Fruit fly (Drosophila melanogaster): ENCODE data around the gene CG43127.

The CG43127 gene

DNA sequence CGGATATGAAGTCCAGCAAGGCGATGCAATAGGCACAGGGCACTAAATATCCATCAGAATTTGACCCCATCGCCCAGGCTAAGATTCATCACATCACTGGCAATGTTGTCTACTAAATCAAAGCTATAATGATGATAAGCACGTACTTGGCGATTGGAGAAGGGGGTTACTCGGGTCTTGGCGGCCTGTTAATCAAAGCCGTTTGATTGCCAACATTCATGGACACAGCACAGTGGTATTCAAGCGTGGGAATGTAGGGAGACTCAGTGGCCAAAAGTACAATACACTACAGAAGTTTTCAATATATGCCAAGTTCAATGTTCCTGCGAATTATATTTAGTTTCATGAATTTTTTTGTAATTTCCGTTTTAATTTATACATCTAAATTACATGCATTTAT, 3.0 kb upstream of the CG43127 start, which contains the start of gene CG14151:
Gene CG14151, minus strand, starts transcription at position 101 of the 400 bp plus-strand sequence.
- no peak for TF ChIP-seq CG17801 (GFP tag; optimal IDR thresholded peaks at IDR 0.05; ENCODE audit: partially characterized antibody)

DNA sequence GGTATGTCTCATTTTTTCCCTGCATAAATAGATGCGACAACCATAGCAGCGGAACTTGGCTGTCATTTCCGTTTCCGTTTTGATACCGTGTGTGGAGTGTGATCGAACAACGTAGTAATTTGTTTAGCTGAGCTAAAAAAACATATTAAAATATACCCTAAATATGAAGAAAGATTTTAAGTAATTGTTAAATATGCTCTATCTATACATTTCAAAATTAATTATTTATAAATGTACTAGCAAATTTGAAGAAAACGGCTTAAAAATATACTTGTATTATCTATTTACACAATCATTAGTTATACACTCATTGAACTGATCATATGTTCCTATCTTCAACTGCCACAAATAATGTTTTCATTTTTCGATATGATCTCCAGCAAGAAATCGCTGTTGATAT, 800 bp upstream of the CG43127 start, which contains the start of gene CG34238:
Gene CG34238, plus strand, starts transcription at position 301 of the 400 bp plus-strand sequence.
- TF ChIP-seq CG17801 (GFP tag; optimal IDR thresholded peaks at IDR 0.05; ENCODE audit: partially characterized antibody) = no peak

DNA sequence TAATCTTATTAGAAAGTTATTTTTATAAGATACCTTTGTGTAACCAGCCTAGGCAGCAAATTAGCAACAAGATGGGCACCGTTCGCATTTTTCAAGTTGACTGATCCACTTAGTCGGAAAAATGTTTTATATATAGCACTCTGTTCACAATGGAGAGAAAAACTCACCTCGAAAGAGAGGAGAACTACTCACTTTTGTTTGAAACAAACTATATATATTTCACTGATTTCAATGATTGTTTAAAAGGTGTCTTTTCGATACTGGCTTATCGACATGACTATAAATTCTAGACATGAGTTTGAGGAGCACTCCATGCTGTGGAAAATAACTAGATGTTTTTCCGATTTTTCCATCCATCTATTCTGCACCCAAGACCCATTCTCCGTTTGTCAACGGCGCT, 1.9 kb downstream of the CG43127 start, which contains the start of gene CG42521:
Gene CG42521, minus strand, starts transcription at position 101 of the 400 bp plus-strand sequence.
- no peak for TF ChIP-seq CG17801 (GFP tag; optimal IDR thresholded peaks at IDR 0.05; ENCODE audit: partially characterized antibody)

DNA sequence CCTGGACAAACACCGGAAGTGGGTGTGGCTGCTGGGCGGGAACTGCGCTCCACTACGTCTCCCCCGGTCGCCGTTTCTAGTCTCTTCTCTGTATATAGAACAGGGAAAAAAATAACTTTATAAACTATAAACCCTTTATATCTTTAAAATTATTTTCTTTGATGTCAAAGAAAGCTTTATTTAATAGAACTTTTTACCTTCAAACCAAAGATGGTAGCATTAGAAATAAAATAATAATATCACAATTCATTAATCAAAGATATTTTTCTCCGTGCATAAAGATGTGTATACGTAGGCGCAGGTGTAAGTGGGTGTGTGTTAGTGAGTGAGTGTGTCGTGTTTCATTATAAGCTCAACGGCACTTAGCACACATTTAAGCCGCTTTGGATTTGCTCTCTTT, 25.9 kb downstream of the CG43127 start:
- TF ChIP-seq CG17801 (GFP tag; optimal IDR thresholded peaks at IDR 0.05; ENCODE audit: partially characterized antibody) = no peak

DNA sequence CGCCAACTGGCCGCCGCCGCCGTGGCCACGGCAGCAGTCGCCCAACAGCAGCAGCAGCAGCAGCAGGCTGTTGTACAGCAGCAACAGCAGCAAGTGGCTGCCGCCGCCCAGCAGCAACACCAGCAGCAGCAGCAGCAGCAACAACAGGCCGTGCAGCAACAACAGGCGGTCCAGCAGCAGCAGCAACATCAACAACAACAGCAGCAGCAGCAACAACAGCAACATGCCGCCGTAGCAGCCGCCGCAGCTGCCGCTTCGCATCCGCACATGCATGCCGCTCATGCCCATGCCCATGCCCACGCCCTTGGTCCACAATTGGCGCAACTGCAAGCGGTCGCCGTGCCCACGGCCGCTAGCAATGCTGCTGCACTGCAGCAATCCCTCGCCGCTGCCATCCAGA, 40.4 kb downstream of the CG43127 start:
- TF ChIP-seq CG17801 (GFP tag; optimal IDR thresholded peaks at IDR 0.05; ENCODE audit: partially characterized antibody) = no peak

DNA sequence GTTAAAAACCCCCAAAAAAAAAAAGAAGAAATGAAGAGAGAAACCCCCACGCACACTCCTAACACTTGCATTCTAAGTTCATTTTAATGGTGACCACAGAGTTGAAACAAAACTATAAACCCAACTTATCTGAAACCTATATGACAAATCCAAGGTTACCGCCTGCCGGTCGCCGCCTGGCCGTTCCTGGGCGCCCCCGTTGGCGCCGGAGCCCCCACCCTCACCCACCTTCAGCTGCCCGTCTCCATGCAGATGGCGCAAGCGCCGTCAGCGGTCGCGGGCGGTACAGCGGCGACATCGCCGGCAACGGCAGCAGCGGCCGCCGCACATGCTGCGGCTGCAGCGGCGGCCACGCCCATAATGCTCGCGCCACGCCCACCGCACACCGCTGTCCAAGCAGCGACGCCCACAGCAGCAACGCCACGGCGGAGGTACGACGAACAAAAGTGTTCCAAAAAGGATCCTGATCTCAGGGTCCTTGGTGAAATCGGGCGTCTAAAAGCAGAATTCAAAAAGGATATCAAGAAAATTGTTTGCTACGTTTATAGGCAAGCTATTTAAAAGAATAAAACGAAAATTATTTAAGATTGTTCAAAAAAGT, 43.6 kb downstream of the CG43127 start:
- no peak for TF ChIP-seq CG17801 (GFP tag; optimal IDR thresholded peaks at IDR 0.05; ENCODE audit: partially characterized antibody)

All from ovary, adult (tissue).